Worm (Caenorhabditis elegans): ENCODE measurements around the gene F10A3.11.

DNA sequence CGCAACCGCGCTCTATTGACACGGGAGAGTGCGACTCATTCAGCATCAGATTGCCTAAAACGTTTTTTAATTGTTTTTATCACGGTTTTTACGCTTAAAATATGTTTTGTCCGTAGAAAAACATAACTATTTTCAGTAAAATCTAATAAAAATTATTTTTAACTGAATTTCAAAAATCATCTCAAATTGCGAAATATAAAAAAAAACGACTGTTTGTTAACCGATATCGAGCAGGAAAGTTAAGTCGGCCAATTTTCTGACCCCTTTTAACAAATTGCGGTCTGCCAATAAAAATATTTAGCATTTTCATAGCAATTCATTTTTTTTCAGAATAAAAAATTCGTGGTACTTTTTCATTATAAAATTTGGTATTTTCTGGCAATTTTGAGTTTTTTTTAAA, 42.0 kb upstream of the F10A3.11 start:
- no peak for TF ChIP-seq W03F9.2 (tag; optimal IDR thresholded peaks at IDR 0.05)
- TF ChIP-seq dao-5 (tag; optimal IDR thresholded peaks at IDR 0.05), result no peak

Measured in whole organism, L4/young adult.